Fruit fly (Drosophila melanogaster) whole organism, embryonic: ENCODE results near the gene Cyp40.
A peak's percentile ranks its signal among the peaks of the same experiment; 100 is the strongest.

Experiments used
- Ada2b ChIP-seq: fragments of 200-800 bp; sonication (Bioruptor generic); IDR thresholded peaks from 2 replicates; pipeline ENCODE4 v1.3.6; 2022; ENCODE audit warnings: missing biosample characterization, missing genetic modification characterization
- Atf3 ChIP-seq: fragments of 200-800 bp; sonication (Bioruptor generic); optimal IDR thresholded peaks from 3 replicates; lab custom pipeline; 2016; ENCODE audit warnings: missing biosample characterization, missing genetic modification characterization
- Bdp1 ChIP-seq: fragments of 200-800 bp; sonication (Bioruptor generic); optimal IDR thresholded peaks from 3 replicates; lab custom pipeline; 2016; ENCODE audit warnings: missing biosample characterization, missing genetic modification characterization
- BtbVII ChIP-seq: fragments of 200-800 bp; sonication (Bioruptor generic); optimal IDR thresholded peaks from 3 replicates; lab custom pipeline; 2017; ENCODE audit warnings: missing biosample characterization, mild to moderate bottlenecking, missing genetic modification characterization
- CG10209 ChIP-seq: fragments of 200-800 bp; sonication (Bioruptor generic); optimal IDR thresholded peaks from 3 replicates; lab custom pipeline; 2017; ENCODE audit warnings: missing biosample characterization, mild to moderate bottlenecking, missing genetic modification characterization, missing genetic modification reagents
- CG10321 ChIP-seq: fragments of 200-800 bp; sonication (Bioruptor generic); IDR thresholded peaks from 2 replicates; pipeline ENCODE4 v1.3.6; 2022; ENCODE audit warnings: missing biosample characterization, missing genetic modification characterization
- CG10462 ChIP-seq: fragments of 200-800 bp; sonication (Bioruptor generic); optimal IDR thresholded peaks from 2 replicates; lab custom pipeline; 2016; ENCODE audit warnings: missing biosample characterization, missing genetic modification characterization
- CG11093 ChIP-seq: fragments of 200-800 bp; sonication (Bioruptor generic); IDR thresholded peaks from 3 replicates; pipeline ENCODE4 v1.3.6; 2022; ENCODE audit warnings: missing biosample characterization, missing genetic modification characterization
- CG11398 ChIP-seq: fragments of 200-800 bp; sonication (Bioruptor generic); optimal IDR thresholded peaks from 2 replicates; lab custom pipeline; 2016; ENCODE audit warnings: missing biosample characterization, missing genetic modification characterization
- CG12219 ChIP-seq: fragments of 200-800 bp; sonication (Bioruptor generic); optimal IDR thresholded peaks from 3 replicates; lab custom pipeline; 2018; ENCODE audit warnings: missing biosample characterization, mild to moderate bottlenecking, missing genetic modification characterization
- CG13775 ChIP-seq: fragments of 200-800 bp; sonication (Bioruptor generic); optimal IDR thresholded peaks from 3 replicates; lab custom pipeline; 2017; ENCODE audit warnings: missing biosample characterization, mild to moderate bottlenecking, missing genetic modification characterization
- CG14014 ChIP-seq: fragments of 200-800 bp; sonication (Bioruptor generic); IDR thresholded peaks from 2 replicates; pipeline ENCODE4 v1.3.6; 2022; ENCODE audit warnings: missing biosample characterization, missing genetic modification characterization
- CG15073 ChIP-seq: fragments of 200-800 bp; sonication (Bioruptor generic); optimal IDR thresholded peaks from 2 replicates; lab custom pipeline; 2016; ENCODE audit warnings: missing biosample characterization, missing genetic modification characterization
- CG1647 ChIP-seq: fragments of 200-800 bp; sonication (Bioruptor generic); optimal IDR thresholded peaks from 3 replicates; lab custom pipeline; 2016; ENCODE audit warnings: missing biosample characterization, missing genetic modification characterization
- CG2116 ChIP-seq: fragments of 200-800 bp; sonication (Bioruptor generic); optimal IDR thresholded peaks from 3 replicates; lab custom pipeline; 2018; ENCODE audit warnings: missing biosample characterization, mild to moderate bottlenecking, missing genetic modification characterization
- CG3838 ChIP-seq: fragments of 200-800 bp; sonication (Bioruptor generic); optimal IDR thresholded peaks from 3 replicates; lab custom pipeline; 2016; ENCODE audit warnings: missing biosample characterization, missing genetic modification characterization
- CG4282 ChIP-seq: fragments of 200-800 bp; sonication (Bioruptor generic); optimal IDR thresholded peaks from 2 replicates; lab custom pipeline; 2016; ENCODE audit warnings: missing biosample characterization, missing genetic modification characterization
- CG7928 ChIP-seq: fragments of 200-800 bp; sonication (Bioruptor generic); optimal IDR thresholded peaks from 2 replicates; lab custom pipeline; 2017; ENCODE audit warnings: missing biosample characterization, mild to moderate bottlenecking, missing genetic modification characterization
- CG9727 ChIP-seq: fragments of 200-800 bp; sonication (Bioruptor generic); optimal IDR thresholded peaks from 3 replicates; lab custom pipeline; 2017; ENCODE audit warnings: missing biosample characterization, mild to moderate bottlenecking, missing genetic modification characterization
- CkIIα-i1 ChIP-seq: fragments of 200-800 bp; sonication (Bioruptor generic); IDR thresholded peaks from 2 replicates; pipeline ENCODE4 v1.3.6; 2022; ENCODE audit warnings: missing biosample characterization, missing genetic modification characterization
- CoRest ChIP-seq: fragments of 200-800 bp; sonication (Bioruptor generic); optimal IDR thresholded peaks from 3 replicates; lab custom pipeline; 2018; ENCODE audit warnings: missing biosample characterization, mild to moderate bottlenecking, missing genetic modification characterization, moderate library complexity
- Dad ChIP-seq: fragments of 200-800 bp; sonication (Bioruptor generic); optimal IDR thresholded peaks from 3 replicates; lab custom pipeline; 2016; ENCODE audit warnings: missing biosample characterization, missing genetic modification characterization
- Deaf1 ChIP-seq: fragments of 200-800 bp; optimal IDR thresholded peaks from 3 replicates; lab custom pipeline; 2019; ENCODE audit warnings: missing biosample characterization, mild to moderate bottlenecking, missing genetic modification characterization, moderate library complexity
- Dek ChIP-seq: fragments of 200-800 bp; sonication (Bioruptor generic); optimal IDR thresholded peaks from 3 replicates; lab custom pipeline; 2019; ENCODE audit warnings: missing biosample characterization, mild to moderate bottlenecking, missing genetic modification characterization, moderate library complexity
- Dip3 ChIP-seq: fragments of 200-800 bp; sonication (Bioruptor generic); optimal IDR thresholded peaks from 3 replicates; lab custom pipeline; 2016; ENCODE audit warnings: missing biosample characterization, missing genetic modification characterization
- Dp ChIP-seq: fragments of 200-800 bp; sonication (Bioruptor generic); optimal IDR thresholded peaks from 2 replicates; lab custom pipeline; 2018; ENCODE audit warnings: missing biosample characterization, mild to moderate bottlenecking, missing genetic modification characterization, moderate library complexity
- Elba2 ChIP-seq: fragments of 200-800 bp; sonication (Bioruptor generic); optimal IDR thresholded peaks from 3 replicates; lab custom pipeline; 2016; ENCODE audit warnings: missing biosample characterization, missing genetic modification characterization
- Jarid2 ChIP-seq: fragments of 200-800 bp; sonication (Bioruptor generic); optimal IDR thresholded peaks from 3 replicates; lab custom pipeline; 2017; ENCODE audit warnings: mild to moderate bottlenecking, missing biosample characterization, missing genetic modification reagents, missing genetic modification characterization
- MBD-R2 ChIP-seq: fragments of 200-800 bp; sonication (Bioruptor generic); IDR thresholded peaks from 2 replicates; pipeline ENCODE4 v1.3.6; 2022; ENCODE audit warnings: missing biosample characterization, missing genetic modification characterization
- Mad ChIP-seq: fragments of 200-800 bp; sonication (Bioruptor generic); optimal IDR thresholded peaks from 2 replicates; lab custom pipeline; 2016; ENCODE audit warnings: missing biosample characterization, missing genetic modification characterization
- Med ChIP-seq: fragments of 200-800 bp; sonication (Bioruptor generic); peaks from one replicate; lab custom pipeline; 2016; ENCODE audit warnings: missing biosample characterization, missing genetic modification characterization, mild to moderate bottlenecking, inconsistent platforms, moderate library complexity
- Meics ChIP-seq: fragments of 200-800 bp; sonication (Bioruptor generic); optimal IDR thresholded peaks from 2 replicates; lab custom pipeline; 2017; ENCODE audit warnings: missing biosample characterization, mild to moderate bottlenecking, missing genetic modification characterization
- Rfx ChIP-seq: fragments of 200-800 bp; sonication (Bioruptor generic); IDR thresholded peaks from 2 replicates; pipeline ENCODE4 v1.3.6; 2022; ENCODE audit warnings: missing biosample characterization, missing genetic modification characterization
- Sin3A ChIP-seq: fragments of >200 bp; optimal IDR thresholded peaks from 2 replicates; lab custom pipeline; 2018
- ase ChIP-seq: fragments of 200-800 bp; sonication (Bioruptor generic); IDR thresholded peaks from 3 replicates; pipeline ENCODE4 v1.3.6; 2022; ENCODE audit warnings: missing biosample characterization, missing genetic modification characterization
- da ChIP-seq: fragments of 200-800 bp; sonication (Bioruptor generic); optimal IDR thresholded peaks from 2 replicates; lab custom pipeline; 2016; ENCODE audit warnings: missing biosample characterization, missing genetic modification characterization
- esg ChIP-seq: fragments of 200-800 bp; sonication (Bioruptor generic); conservative IDR thresholded peaks from 2 replicates; pipeline ENCODE4 v1.3.6; 2022; ENCODE audit warnings: missing biosample characterization, missing genetic modification characterization
- eve ChIP-seq, 2 experiments: fragments of >200 bp; optimal IDR thresholded peaks; 2 replicates each; lab custom pipeline; 2017; ENCODE audit warnings: missing biosample characterization in 2 of 2, missing genetic modification characterization in 2 of 2
- grau ChIP-seq: fragments of 200-800 bp; optimal IDR thresholded peaks from 3 replicates; lab custom pipeline; 2019; ENCODE audit warnings: missing biosample characterization, mild to moderate bottlenecking, missing genetic modification characterization, moderate library complexity
- grn ChIP-seq: fragments of 200-800 bp; sonication (Bioruptor generic); optimal IDR thresholded peaks from 3 replicates; lab custom pipeline; 2017; ENCODE audit warnings: missing biosample characterization, missing genetic modification characterization
- gro ChIP-seq: fragments of 200-800 bp; sonication (Bioruptor generic); optimal IDR thresholded peaks from 2 replicates; lab custom pipeline; 2016; ENCODE audit warnings: missing biosample characterization, missing genetic modification characterization
- jing ChIP-seq: fragments of 200-800 bp; sonication (Bioruptor generic); optimal IDR thresholded peaks from 2 replicates; lab custom pipeline; 2018; ENCODE audit warnings: missing biosample characterization, mild to moderate bottlenecking, missing genetic modification characterization
- kni ChIP-seq: fragments of 200-800 bp; sonication (Bioruptor generic); optimal IDR thresholded peaks from 3 replicates; lab custom pipeline; 2017; ENCODE audit warnings: mild to moderate bottlenecking, missing biosample characterization, missing genetic modification reagents, missing genetic modification characterization
- nau ChIP-seq: fragments of 200-800 bp; sonication (Bioruptor generic); optimal IDR thresholded peaks from 3 replicates; lab custom pipeline; 2017; ENCODE audit warnings: missing biosample characterization, mild to moderate bottlenecking, missing genetic modification characterization, missing genetic modification reagents
- nerfin-1 ChIP-seq: fragments of 200-800 bp; sonication (Bioruptor generic); optimal IDR thresholded peaks from 3 replicates; lab custom pipeline; 2019; ENCODE audit warnings: missing biosample characterization, mild to moderate bottlenecking, missing genetic modification characterization, moderate library complexity
- pb ChIP-seq: fragments of 200-800 bp; sonication (Bioruptor generic); optimal IDR thresholded peaks from 3 replicates; lab custom pipeline; 2016; ENCODE audit warnings: missing biosample characterization, missing genetic modification characterization
- repo ChIP-seq: fragments of 200-800 bp; sonication (Bioruptor generic); optimal IDR thresholded peaks from 2 replicates; lab custom pipeline; 2016; ENCODE audit warnings: missing biosample characterization, missing genetic modification characterization
- schlank ChIP-seq: fragments of 200-800 bp; sonication (Bioruptor generic); optimal IDR thresholded peaks from 2 replicates; lab custom pipeline; 2018; ENCODE audit warnings: missing biosample characterization, mild to moderate bottlenecking, missing genetic modification characterization
- tap ChIP-seq: fragments of 200-800 bp; optimal IDR thresholded peaks from 3 replicates; lab custom pipeline; 2019; ENCODE audit warnings: missing biosample characterization, mild to moderate bottlenecking, missing genetic modification characterization, moderate library complexity
- trh ChIP-seq: fragments of 200-800 bp; sonication (Bioruptor generic); optimal IDR thresholded peaks from 2 replicates; lab custom pipeline; 2016; ENCODE audit warnings: missing biosample characterization, missing genetic modification characterization
- ttk ChIP-seq: fragments of 200-800 bp; sonication (Bioruptor generic); IDR thresholded peaks from 2 replicates; pipeline ENCODE4 v2.1.2; 2022; ENCODE audit warnings: missing biosample characterization, missing genetic modification characterization
- usp ChIP-seq: fragments of >200 bp; optimal IDR thresholded peaks from 2 replicates; lab custom pipeline; 2017; ENCODE audit warnings: missing biosample characterization, missing genetic modification characterization
- zen2 ChIP-seq: fragments of 200-800 bp; sonication (Bioruptor generic); IDR thresholded peaks from 3 replicates; pipeline ENCODE4 v1.3.6; 2022; ENCODE audit warnings: missing biosample characterization, missing genetic modification characterization; ENCODE audit not compliant: partially characterized antibody
- zfh2 ChIP-seq: fragments of 200-800 bp; sonication (Bioruptor generic); optimal IDR thresholded peaks from 2 replicates; lab custom pipeline; 2016; ENCODE audit warnings: missing biosample characterization, missing genetic modification characterization

Cyp40 gene

dm6 chr3L:9678994-9679393 lies 50.5 kb downstream of the Cyp40 start, which contains the start of the genes fry and CG16717 (continued):
- TF ChIP-seq Med (GFP tag; lab: Kevin White, UChicago) (peak; percentile 32), da (GFP tag; lab: Kevin White, UChicago) (no peak), Deaf1 (tag; lab: Kevin White, UChicago) (no peak), repo (GFP tag; lab: Kevin White, UChicago) (no peak), jing (GFP tag; lab: Kevin White, UChicago) (no peak), ttk (GFP tag; lab: Robert Waterston, UW) (no peak), Sin3A (no peak), CG10209 (GFP tag; lab: Kevin White, UChicago) (no peak), ase (GFP tag; lab: Robert Waterston, UW) (no peak), CG1647 (GFP tag; lab: Kevin White, UChicago) (no peak), nau (GFP tag; lab: Kevin White, UChicago) (no peak), CG14014 (no peak), grn (GFP tag; lab: Kevin White, UChicago) (no peak), CoRest (tag; lab: Kevin White, UChicago) (no peak), CG7928 (GFP tag; lab: Kevin White, UChicago) (peak; percentile 93), Mad (GFP tag; lab: Kevin White, UChicago) (no peak), nerfin-1 (tag; lab: Kevin White, UChicago) (no peak), tap (tag; lab: Kevin White, UChicago) (no peak), Jarid2 (no peak), Atf3 (no peak), Elba2 (GFP tag; lab: Kevin White, UChicago) (peak; percentile 48), CG11093 (GFP tag; lab: Robert Waterston, UW) (no peak), kni (GFP tag; lab: Kevin White, UChicago) (no peak), eve (GFP tag; optimal IDR thresholded peaks at IDR 0.05; lab: Kevin White, UChicago) (no peak), Meics (GFP tag; lab: Kevin White, UChicago) (no peak), zfh2 (no peak), Bdp1 (GFP tag; lab: Kevin White, UChicago) (no peak), gro (GFP tag; lab: Kevin White, UChicago) (peak; percentile 13), Rfx (GFP tag; lab: Robert Waterston, UW) (no peak), CG10321 (no peak), usp (GFP tag; lab: Kevin White, UChicago) (no peak), Dek (tag; lab: Kevin White, UChicago) (no peak), CG10462 (GFP tag; lab: Kevin White, UChicago) (no peak), grau (tag; lab: Kevin White, UChicago) (no peak), schlank (tag; lab: Kevin White, UChicago) (no peak), CkIIα-i1 (GFP tag; lab: Robert Waterston, UW) (no peak), esg (no peak), CG3838 (GFP tag; lab: Kevin White, UChicago) (no peak), Dp (peak; percentile 31), Dad (GFP tag; lab: Kevin White, UChicago) (no peak), CG2116 (peak; percentile 3), CG4282 (GFP tag; lab: Kevin White, UChicago) (no peak), CG13775 (GFP tag; lab: Kevin White, UChicago) (no peak), zen2 (GFP tag; lab: Robert Waterston, UW) (peak; percentile 69), trh (GFP tag; lab: Kevin White, UChicago) (no peak), CG15073 (GFP tag; lab: Kevin White, UChicago) (no peak), Dip3 (no peak), BtbVII (GFP tag; lab: Kevin White, UChicago) (peak; percentile 33), Ada2b (GFP tag; lab: Robert Waterston, UW) (no peak), MBD-R2 (GFP tag; lab: Robert Waterston, UW) (peak; percentile 92), CG12219 (no peak), pb (GFP tag; lab: Kevin White, UChicago) (no peak), CG9727 (no peak), CG11398 (GFP tag; lab: Kevin White, UChicago) (no peak)
